Fruit fly (Drosophila melanogaster) whole organism, embryonic: ENCODE measurements around the gene CG34171.
A peak's percentile ranks its signal among the peaks of the same experiment; 100 is the strongest.

Experiments
- Bdp1 ChIP-seq: fragments of 200-800 bp; sonication (Bioruptor generic); optimal IDR thresholded peaks from 3 replicates; lab custom pipeline; 2016; ENCODE audit warnings: missing biosample characterization, missing genetic modification characterization
- Blimp-1 ChIP-seq: fragments of 200-800 bp; sonication (Bioruptor generic); optimal IDR thresholded peaks from 3 replicates; lab custom pipeline; 2018; ENCODE audit warnings: missing biosample characterization, missing genetic modification characterization, mild to moderate bottlenecking, moderate library complexity, missing genetic modification reagents
- CG10209 ChIP-seq: fragments of 200-800 bp; sonication (Bioruptor generic); optimal IDR thresholded peaks from 3 replicates; lab custom pipeline; 2017; ENCODE audit warnings: missing biosample characterization, mild to moderate bottlenecking, missing genetic modification characterization, missing genetic modification reagents
- CG10565 ChIP-seq: fragments of 200-800 bp; sonication (Bioruptor generic); optimal IDR thresholded peaks from 3 replicates; lab custom pipeline; 2016; ENCODE audit warnings: missing biosample characterization, mild to moderate bottlenecking, missing genetic modification characterization
- CG11723 ChIP-seq: fragments of 200-800 bp; sonication (Bioruptor generic); optimal IDR thresholded peaks from 2 replicates; lab custom pipeline; 2017; ENCODE audit warnings: missing biosample characterization, mild to moderate bottlenecking, missing genetic modification characterization
- CG1233 ChIP-seq: fragments of 200-800 bp; sonication (Bioruptor generic); optimal IDR thresholded peaks from 4 replicates; lab custom pipeline; 2018; ENCODE audit warnings: missing biosample characterization, mild to moderate bottlenecking, missing genetic modification characterization
- CG12659 ChIP-seq: fragments of 200-800 bp; sonication (Bioruptor generic); optimal IDR thresholded peaks from 3 replicates; lab custom pipeline; 2017; ENCODE audit warnings: mild to moderate bottlenecking, missing biosample characterization, missing genetic modification reagents, missing genetic modification characterization
- CG13296 ChIP-seq: fragments of 200-800 bp; sonication (Bioruptor generic); optimal IDR thresholded peaks from 3 replicates; lab custom pipeline; 2018; ENCODE audit warnings: missing biosample characterization, mild to moderate bottlenecking, missing genetic modification characterization
- CG16813 ChIP-seq: fragments of 200-800 bp; sonication (Bioruptor generic); IDR thresholded peaks from 3 replicates; pipeline ENCODE4 v1.3.6; 2022; ENCODE audit warnings: missing biosample characterization, missing genetic modification characterization; ENCODE audit not compliant: partially characterized antibody
- CG17612 ChIP-seq: fragments of 200-800 bp; sonication (Bioruptor generic); IDR thresholded peaks from 2 replicates; pipeline ENCODE4 v1.3.6; 2022; ENCODE audit warnings: missing biosample characterization, missing genetic modification characterization
- CG17912 ChIP-seq: fragments of 200-800 bp; sonication (Bioruptor generic); optimal IDR thresholded peaks from 2 replicates; lab custom pipeline; 2018; ENCODE audit warnings: missing biosample characterization, mild to moderate bottlenecking, missing genetic modification characterization
- CG18619 ChIP-seq: fragments of 200-800 bp; sonication (Bioruptor generic); optimal IDR thresholded peaks from 3 replicates; lab custom pipeline; 2017; ENCODE audit warnings: missing biosample characterization, mild to moderate bottlenecking, missing genetic modification characterization
- CG30403 ChIP-seq: fragments of 200-800 bp; sonication (Bioruptor generic); optimal IDR thresholded peaks from 3 replicates; lab custom pipeline; 2016; ENCODE audit warnings: missing biosample characterization, missing genetic modification characterization
- CG32772 ChIP-seq: fragments of 200-800 bp; sonication (Bioruptor generic); IDR thresholded peaks from 2 replicates; pipeline ENCODE4 v1.3.6; 2022; ENCODE audit warnings: missing biosample characterization, missing genetic modification characterization
- CG3847 ChIP-seq: fragments of 200-800 bp; sonication (Bioruptor generic); IDR thresholded peaks from 2 replicates; pipeline ENCODE4 v1.3.6; 2022; ENCODE audit warnings: missing biosample characterization, missing genetic modification characterization
- CG3995 ChIP-seq: fragments of 200-800 bp; sonication (Bioruptor generic); optimal IDR thresholded peaks from 3 replicates; lab custom pipeline; 2016; ENCODE audit warnings: missing biosample characterization, missing genetic modification characterization
- CG4617 ChIP-seq: fragments of 200-800 bp; sonication (Bioruptor generic); optimal IDR thresholded peaks from 3 replicates; lab custom pipeline; 2016; ENCODE audit warnings: missing biosample characterization, missing genetic modification characterization, borderline replicate concordance
- CG4854 ChIP-seq: fragments of 200-800 bp; sonication (Bioruptor generic); optimal IDR thresholded peaks from 2 replicates; lab custom pipeline; 2016; ENCODE audit warnings: missing biosample characterization, missing genetic modification characterization, inconsistent platforms
- CG8089 ChIP-seq: fragments of 200-800 bp; sonication (Bioruptor generic); optimal IDR thresholded peaks from 3 replicates; lab custom pipeline; 2016; ENCODE audit warnings: missing biosample characterization, missing genetic modification characterization
- CG8388 ChIP-seq: fragments of 200-800 bp; sonication (Bioruptor generic); optimal IDR thresholded peaks from 2 replicates; lab custom pipeline; 2019; ENCODE audit warnings: missing biosample characterization, mild to moderate bottlenecking, missing genetic modification characterization, moderate library complexity
- CG9437 ChIP-seq: fragments of 200-800 bp; sonication (Bioruptor generic); optimal IDR thresholded peaks from 2 replicates; lab custom pipeline; 2018; ENCODE audit warnings: missing biosample characterization, mild to moderate bottlenecking, missing genetic modification characterization
- CG9727 ChIP-seq: fragments of 200-800 bp; sonication (Bioruptor generic); optimal IDR thresholded peaks from 3 replicates; lab custom pipeline; 2017; ENCODE audit warnings: missing biosample characterization, mild to moderate bottlenecking, missing genetic modification characterization
- CG9797 ChIP-seq: fragments of 200-800 bp; sonication (Bioruptor generic); optimal IDR thresholded peaks from 3 replicates; lab custom pipeline; 2018; ENCODE audit warnings: missing biosample characterization, mild to moderate bottlenecking, missing genetic modification characterization
- CG9876 ChIP-seq: fragments of 200-800 bp; sonication (Bioruptor generic); optimal IDR thresholded peaks from 2 replicates; lab custom pipeline; 2016; ENCODE audit warnings: missing biosample characterization, missing genetic modification characterization
- CHES-1-like ChIP-seq: fragments of 200-800 bp; sonication (Bioruptor generic); optimal IDR thresholded peaks from 2 replicates; lab custom pipeline; 2016; ENCODE audit warnings: missing biosample characterization, missing genetic modification characterization
- CoRest ChIP-seq: fragments of 200-800 bp; sonication (Bioruptor generic); optimal IDR thresholded peaks from 3 replicates; lab custom pipeline; 2018; ENCODE audit warnings: missing biosample characterization, mild to moderate bottlenecking, missing genetic modification characterization, moderate library complexity
- Drgx ChIP-seq: fragments of 200-800 bp; sonication (Bioruptor generic); IDR thresholded peaks from 2 replicates; pipeline ENCODE4 v1.3.6; 2022; ENCODE audit warnings: missing biosample characterization, missing genetic modification characterization
- E2f1 ChIP-seq: fragments of 200-800 bp; sonication (Bioruptor generic); IDR thresholded peaks from 2 replicates; pipeline ENCODE4 v1.3.6; 2022; ENCODE audit warnings: missing biosample characterization, missing genetic modification characterization
- ERR ChIP-seq: fragments of 200-800 bp; sonication (Bioruptor generic); optimal IDR thresholded peaks from 2 replicates; lab custom pipeline; 2016; ENCODE audit warnings: missing biosample characterization, missing genetic modification characterization
- H15 ChIP-seq: fragments of 200-800 bp; sonication (Bioruptor generic); IDR thresholded peaks from 3 replicates; pipeline ENCODE4 v1.3.6; 2022; ENCODE audit warnings: missing biosample characterization, missing genetic modification characterization
- Jarid2 ChIP-seq: fragments of 200-800 bp; sonication (Bioruptor generic); optimal IDR thresholded peaks from 3 replicates; lab custom pipeline; 2017; ENCODE audit warnings: mild to moderate bottlenecking, missing biosample characterization, missing genetic modification reagents, missing genetic modification characterization
- Mrtf ChIP-seq: fragments of 200-800 bp; sonication (Bioruptor generic); IDR thresholded peaks from 3 replicates; pipeline ENCODE4 v1.3.6; 2022; ENCODE audit warnings: missing biosample characterization, missing genetic modification characterization
- crc ChIP-seq: fragments of 200-800 bp; sonication (Bioruptor generic); optimal IDR thresholded peaks from 2 replicates; lab custom pipeline; 2016; ENCODE audit warnings: missing biosample characterization, missing genetic modification characterization
- dmrt99B ChIP-seq: fragments of 200-800 bp; sonication (Bioruptor generic); optimal IDR thresholded peaks from 2 replicates; lab custom pipeline; 2018; ENCODE audit warnings: missing biosample characterization, mild to moderate bottlenecking, missing genetic modification characterization, moderate library complexity
- grau ChIP-seq: fragments of 200-800 bp; optimal IDR thresholded peaks from 3 replicates; lab custom pipeline; 2019; ENCODE audit warnings: missing biosample characterization, mild to moderate bottlenecking, missing genetic modification characterization, moderate library complexity
- hb ChIP-seq: fragments of 200-800 bp; sonication (Bioruptor generic); IDR thresholded peaks from 3 replicates; pipeline ENCODE4 v1.3.6; 2022; ENCODE audit warnings: missing biosample characterization, missing genetic modification characterization; ENCODE audit not compliant: partially characterized antibody
- jumu ChIP-seq: fragments of 200-800 bp; sonication (Bioruptor generic); optimal IDR thresholded peaks from 3 replicates; lab custom pipeline; 2016; ENCODE audit warnings: missing biosample characterization, missing genetic modification characterization
- mam ChIP-seq: fragments of 200-800 bp; sonication (Bioruptor generic); optimal IDR thresholded peaks from 3 replicates; lab custom pipeline; 2016; ENCODE audit warnings: missing biosample characterization, missing genetic modification characterization
- onecut ChIP-seq: fragments of 200-800 bp; sonication (Bioruptor generic); IDR thresholded peaks from 2 replicates; pipeline ENCODE4 v1.3.6; 2022; ENCODE audit warnings: missing biosample characterization, missing genetic modification characterization
- otp ChIP-seq: fragments of 200-800 bp; sonication (Bioruptor generic); IDR thresholded peaks from 3 replicates; pipeline ENCODE4, ENCODE4 v1.3.6; 2022; ENCODE audit warnings: missing biosample characterization, missing genetic modification characterization
- pita ChIP-seq: fragments of 200-800 bp; sonication (Bioruptor generic); optimal IDR thresholded peaks from 2 replicates; lab custom pipeline; 2017; ENCODE audit warnings: missing biosample characterization, mild to moderate bottlenecking, missing genetic modification characterization
- sens ChIP-seq: fragments of 200-800 bp; sonication (Bioruptor generic); peaks from one replicate; lab custom pipeline; 2016; ENCODE audit warnings: missing biosample characterization, missing genetic modification characterization
- slbo ChIP-seq: fragments of 200-800 bp; sonication (Bioruptor generic); IDR thresholded peaks from 2 replicates; pipeline ENCODE4 v1.3.6; 2022; ENCODE audit warnings: missing biosample characterization, missing genetic modification characterization
- sob ChIP-seq: fragments of 200-800 bp; sonication (Bioruptor generic); IDR thresholded peaks from 2 replicates; pipeline ENCODE4 v1.3.6; 2022; ENCODE audit warnings: missing biosample characterization, missing genetic modification characterization
- stc ChIP-seq: fragments of 200-800 bp; sonication (Bioruptor generic); IDR thresholded peaks from 2 replicates; pipeline ENCODE4 v1.3.6; 2022; ENCODE audit warnings: missing biosample characterization, missing genetic modification characterization
- tgo ChIP-seq: fragments of 200-800 bp; sonication (Bioruptor generic); IDR thresholded peaks from 3 replicates; pipeline ENCODE4 v1.3.6; 2022; ENCODE audit warnings: missing biosample characterization, missing genetic modification characterization
- trh ChIP-seq: fragments of 200-800 bp; sonication (Bioruptor generic); optimal IDR thresholded peaks from 2 replicates; lab custom pipeline; 2016; ENCODE audit warnings: missing biosample characterization, missing genetic modification characterization
- ttk ChIP-seq: fragments of 200-800 bp; sonication (Bioruptor generic); IDR thresholded peaks from 2 replicates; pipeline ENCODE4 v2.1.2; 2022; ENCODE audit warnings: missing biosample characterization, missing genetic modification characterization
- vvl ChIP-seq: fragments of 200-800 bp; sonication (Bioruptor generic); IDR thresholded peaks from 2 replicates; pipeline ENCODE4 v1.3.6; 2022; ENCODE audit warnings: missing biosample characterization, missing genetic modification characterization
- yki ChIP-seq: fragments of >200 bp; optimal IDR thresholded peaks from 3 replicates; lab custom pipeline; 2018
- z ChIP-seq: fragments of 200-800 bp; sonication (Bioruptor generic); IDR thresholded peaks from 3 replicates; pipeline ENCODE4 v1.3.6; 2022; ENCODE audit warnings: missing biosample characterization, missing genetic modification characterization
- zen ChIP-seq: fragments of 200-800 bp; sonication (Bioruptor generic); optimal IDR thresholded peaks from 3 replicates; lab custom pipeline; 2018; ENCODE audit warnings: missing biosample characterization, mild to moderate bottlenecking, missing genetic modification characterization, moderate library complexity

CG34171 gene

dm6 chr2L:18328737-18329136 is 49.7 kb upstream of the CG34171 start (continued):
- 0 out of 3 replicates have a peak, but pooled peaks have one; percentile 41 for TF ChIP-seq H15 (GFP tag; lab: Robert Waterston, UW)
- TF ChIP-seq CG32772 (GFP tag; lab: Robert Waterston, UW), result peak; percentile 44; the same call in 1 of the 2 replicates
- peak; percentile 39 for TF ChIP-seq CG10209 (GFP tag; lab: Kevin White, UChicago)
- peak; percentile 30 for TF ChIP-seq CG30403
- TF ChIP-seq CG17612 (GFP tag; lab: Robert Waterston, UW), result no peak
- peak; percentile 64 for TF ChIP-seq dmrt99B (tag; lab: Kevin White, UChicago)
- peak; percentile 84 for TF ChIP-seq Drgx (GFP tag; lab: Robert Waterston, UW)
- no peak for TF ChIP-seq CG4617 (GFP tag; lab: Kevin White, UChicago)
- no peak for TF ChIP-seq CoRest (tag; lab: Kevin White, UChicago)
- TF ChIP-seq ERR (GFP tag; lab: Kevin White, UChicago), result no peak
- peak; percentile 46; the same call in 1 of the 2 replicates for TF ChIP-seq E2f1
- TF ChIP-seq hb (GFP tag; lab: Robert Waterston, UW), result no peak
- TF ChIP-seq vvl (GFP tag; lab: Robert Waterston, UW), result peak; percentile 77
- TF ChIP-seq CG10565 (GFP tag; lab: Kevin White, UChicago), result no peak
- TF ChIP-seq pita (GFP tag; lab: Kevin White, UChicago), result no peak
- no peak for TF ChIP-seq stc (GFP tag; lab: Robert Waterston, UW)
- no peak for TF ChIP-seq CG8388 (GFP tag; lab: Kevin White, UChicago)
- peak; percentile 62 for TF ChIP-seq tgo
- TF ChIP-seq CG9727, result no peak
- peak; percentile 18 for TF ChIP-seq jumu (GFP tag; lab: Kevin White, UChicago)
- peak; percentile 49 for TF ChIP-seq mam
- TF ChIP-seq Jarid2, result no peak
- no peak for TF ChIP-seq trh
- peak; percentile 27 for TF ChIP-seq CG8089 (GFP tag; lab: Kevin White, UChicago)
- TF ChIP-seq slbo (GFP tag; lab: Robert Waterston, UW), result no peak
- TF ChIP-seq CG4854 (GFP tag; lab: Kevin White, UChicago), result no peak
- TF ChIP-seq CG9797 (GFP tag; lab: Kevin White, UChicago), result no peak
- TF ChIP-seq Bdp1, result no peak
- peak; percentile 81 for TF ChIP-seq sens (GFP tag; lab: Kevin White, UChicago)
- TF ChIP-seq CG11723, result no peak
- TF ChIP-seq grau (tag; lab: Kevin White, UChicago), result peak; percentile 40
- TF ChIP-seq CG18619, result no peak
- no peak for TF ChIP-seq CG9437
- TF ChIP-seq Mrtf, result no peak
- no peak for TF ChIP-seq yki (lab: Kevin White, UChicago)
- TF ChIP-seq CG3847 (GFP tag; lab: Robert Waterston, UW), result no peak
- TF ChIP-seq CG1233 (GFP tag; lab: Kevin White, UChicago), result no peak
- TF ChIP-seq CG9876, result no peak
- no peak for TF ChIP-seq otp (GFP tag; lab: Robert Waterston, UW)
- TF ChIP-seq ttk (GFP tag; lab: Robert Waterston, UW), result peak; percentile 40; the same call in 1 of the 2 replicates
- TF ChIP-seq z (GFP tag; lab: Robert Waterston, UW), result no peak
- no peak for TF ChIP-seq onecut (GFP tag; lab: Robert Waterston, UW)
- no peak for TF ChIP-seq crc
- no peak for TF ChIP-seq CG13296
- TF ChIP-seq sob (GFP tag; lab: Robert Waterston, UW), result 0 out of 2 replicates have a peak, but pooled peaks have one; percentile 53
- TF ChIP-seq CG12659, result peak; percentile 21
- TF ChIP-seq CG3995 (GFP tag; lab: Kevin White, UChicago), result no peak
- no peak for TF ChIP-seq CG17912 (GFP tag; lab: Kevin White, UChicago)
- TF ChIP-seq CG16813 (GFP tag; lab: Robert Waterston, UW), result no peak
- TF ChIP-seq CHES-1-like, result no peak
- TF ChIP-seq Blimp-1 (GFP tag; lab: Kevin White, UChicago), result no peak
- no peak for TF ChIP-seq zen (tag; lab: Kevin White, UChicago)
